Fruit fly (Drosophila melanogaster) S2 (cell line): ENCODE data around the gene CG14362.

ENCODE experiments used
- CG8478 ChIP-seq: fragments of >200 bp; optimal IDR thresholded peaks from 2 replicates; lab custom pipeline; 2018
- CTCF ChIP-seq, 2 experiments: fragments of >200 bp; optimal IDR thresholded peaks; 2 replicates each; lab custom pipeline; 2018

DNA sequence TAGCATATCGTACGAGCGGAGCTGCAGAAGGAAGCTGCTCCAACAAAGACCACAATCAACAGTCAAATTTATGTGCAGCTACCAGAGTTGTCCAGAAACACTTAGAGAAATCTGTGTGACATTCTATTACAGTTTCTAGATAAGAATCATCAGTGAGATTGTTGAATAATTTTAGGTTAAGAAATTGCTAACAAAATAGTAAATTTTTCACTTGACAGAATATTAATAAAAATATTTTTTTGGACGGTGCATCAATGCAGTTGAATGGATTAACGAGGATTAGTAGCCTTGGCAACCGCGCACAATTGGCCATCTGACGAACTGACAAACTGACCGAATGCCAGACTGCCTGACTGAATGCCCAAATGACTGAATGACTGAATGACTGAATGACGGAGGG is 8.0 kb downstream of the CG14362 start:
- TF ChIP-seq CG8478 (no peak), CTCF (optimal IDR thresholded peaks at IDR 0.05; lab: Kevin White, UChicago) (no peak)
